Worm (Caenorhabditis elegans): ENCODE data around the gene ifa-1.

- TF ChIP-seq lin-39 (tag; optimal IDR thresholded peaks at IDR 0.05): no peak
- TF ChIP-seq ces-1 (GFP tag; optimal IDR thresholded peaks at IDR 0.05): no peak
- TF ChIP-seq ztf-11 (tag; optimal IDR thresholded peaks at IDR 0.05): no peak
- TF ChIP-seq sox-4 (tag; optimal IDR thresholded peaks at IDR 0.05): no peak
- TF ChIP-seq ama-1 (optimal IDR thresholded peaks at IDR 0.05): no peak
- no peak for TF ChIP-seq nhr-76 (tag; optimal IDR thresholded peaks at IDR 0.05)
- TF ChIP-seq lir-3 (tag; optimal IDR thresholded peaks at IDR 0.05; ENCODE audit: poor library complexity): no peak
- no peak for TF ChIP-seq ceh-82 (tag; optimal IDR thresholded peaks at IDR 0.05)
- no peak for TF ChIP-seq blmp-1 (tag; optimal IDR thresholded peaks at IDR 0.05)
- no peak for TF ChIP-seq unc-98 (GFP tag; IDR thresholded peaks at IDR 0.05)
- TF ChIP-seq fos-1 (tag; optimal IDR thresholded peaks at IDR 0.05): no peak
Observed at ce11 chrX:11281148-11281547, 10.2 kb downstream of the ifa-1 start, which contains the start of gene F38B2.6.

Measured in whole organism, L1 larva.